Worm (Caenorhabditis elegans): Measurements from ENCODE around the gene dph-1.
A peak's percentile ranks its signal among the peaks of the same experiment; 100 is the strongest.

Gene dph-1

DNA sequence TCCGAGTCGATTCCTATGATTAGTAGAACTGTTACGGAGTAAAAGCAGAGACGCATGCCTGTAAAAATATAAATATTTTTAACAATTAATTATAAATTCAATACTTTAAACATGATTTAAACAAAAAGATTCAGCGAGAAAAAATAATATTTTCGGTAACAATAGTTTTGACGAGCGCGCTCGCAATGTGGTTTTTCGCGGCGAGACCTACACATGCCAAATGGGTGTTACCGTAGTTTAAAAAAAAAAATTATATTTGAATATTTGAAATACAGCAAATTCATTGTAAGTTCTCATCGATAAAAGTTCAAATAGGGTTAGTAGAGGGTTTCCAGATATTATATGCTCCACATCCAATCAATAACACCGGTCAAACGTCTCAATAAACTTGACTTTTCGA lies 19.8 kb downstream of the dph-1 start, which contains the start of gene gldi-5:
TSS of gene gldi-5 (minus strand) at position 58 of the 400 bp plus-strand sequence.
- no peak for TF ChIP-seq nhr-2 (tag; optimal IDR thresholded peaks at IDR 0.05)
- TF ChIP-seq nhr-12 (tag; optimal IDR thresholded peaks at IDR 0.05): no peak
- TF ChIP-seq blmp-1 (tag; optimal IDR thresholded peaks at IDR 0.05): no peak
- no peak for TF ChIP-seq elt-1 (tag; optimal IDR thresholded peaks at IDR 0.05; ENCODE audit: borderline replicate concordance, insufficient read depth)
- TF ChIP-seq lin-32 (GFP tag; optimal IDR thresholded peaks at IDR 0.05): no peak
- TF ChIP-seq sem-2 (GFP tag; optimal IDR thresholded peaks at IDR 0.05): no peak

DNA sequence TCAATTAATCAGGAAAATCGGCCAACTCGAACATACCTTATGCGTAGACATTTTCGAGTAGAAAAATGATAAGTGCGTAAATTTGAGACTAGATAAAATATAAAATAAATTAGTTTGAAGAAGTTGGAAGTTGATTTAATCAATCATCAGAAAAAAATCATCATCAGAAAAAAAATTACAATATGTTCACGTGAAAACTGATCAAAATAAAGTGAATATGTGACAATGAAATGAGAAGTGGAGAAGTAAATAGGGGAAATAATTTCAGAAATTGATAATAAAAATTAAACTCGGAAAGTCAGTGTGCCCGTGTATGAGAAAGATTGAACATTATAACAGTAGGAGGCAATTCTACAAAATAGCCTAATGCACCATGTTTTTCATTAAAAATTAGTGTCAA lies 22.8 kb downstream of the dph-1 start, which contains the start of gene F34D10.9:
TSS of gene F34D10.9 (minus strand) at position 101 of the 400 bp plus-strand sequence.
- TF ChIP-seq bed-3 (GFP tag; optimal IDR thresholded peaks at IDR 0.05): no peak
- TF ChIP-seq pha-4 (tag; optimal IDR thresholded peaks at IDR 0.05): no peak
- TF ChIP-seq unc-62 (GFP tag; optimal IDR thresholded peaks at IDR 0.05): no peak
- TF ChIP-seq mab-5 (tag; optimal IDR thresholded peaks at IDR 0.05): no peak
- TF ChIP-seq unc-120 (tag; optimal IDR thresholded peaks at IDR 0.05; ENCODE audit: poor library complexity, severe bottlenecking): no peak
- no peak for TF ChIP-seq mep-1 (tag; optimal IDR thresholded peaks at IDR 0.05)
- TF ChIP-seq drap-1 (GFP tag; optimal IDR thresholded peaks at IDR 0.05): no peak
- no peak for TF ChIP-seq nhr-237 (tag; optimal IDR thresholded peaks at IDR 0.05)
- TF ChIP-seq ceh-83 (GFP tag; optimal IDR thresholded peaks at IDR 0.05): no peak
- no peak for TF ChIP-seq ces-1 (GFP tag; optimal IDR thresholded peaks at IDR 0.05)
- TF ChIP-seq nhr-12 (tag; optimal IDR thresholded peaks at IDR 0.05): no peak
- no peak for TF ChIP-seq nhr-2 (tag; optimal IDR thresholded peaks at IDR 0.05)
- no peak for TF ChIP-seq snpc-4 (tag; optimal IDR thresholded peaks at IDR 0.05)
- TF ChIP-seq lin-32 (GFP tag; optimal IDR thresholded peaks at IDR 0.05): no peak
- no peak for TF ChIP-seq hlh-1 (tag; optimal IDR thresholded peaks at IDR 0.05)
- no peak for TF ChIP-seq zip-8 (tag; optimal IDR thresholded peaks at IDR 0.05)

DNA sequence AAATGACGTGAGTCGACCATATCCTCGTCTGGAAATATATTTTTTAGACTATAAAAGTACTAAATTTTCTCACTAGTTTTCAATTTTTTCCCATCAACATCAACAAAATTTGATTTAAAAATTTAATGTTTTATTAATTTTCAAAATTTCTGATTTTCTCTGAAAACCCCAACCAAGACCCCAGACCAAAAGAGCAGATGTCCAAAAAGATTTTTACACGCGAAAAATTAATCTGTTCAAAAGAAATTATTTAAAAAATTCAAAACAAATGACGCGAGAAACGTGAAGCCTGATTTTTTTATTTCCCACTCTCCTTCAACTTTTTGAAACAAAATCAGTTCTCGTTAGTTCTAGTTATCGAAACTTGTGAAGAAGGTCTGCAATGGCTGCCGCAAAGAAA lies 23.8 kb downstream of the dph-1 start, which contains the start of gene F34D10.8:
TSS of gene F34D10.8 (plus strand) at position 301 of the 400 bp plus-strand sequence.
- no peak for TF ChIP-seq sem-2 (GFP tag; optimal IDR thresholded peaks at IDR 0.05)
- TF ChIP-seq pha-4 (tag; optimal IDR thresholded peaks at IDR 0.05): no peak
- TF ChIP-seq lin-32 (GFP tag; optimal IDR thresholded peaks at IDR 0.05): no peak
- no peak for TF ChIP-seq lsy-2 (tag; optimal IDR thresholded peaks at IDR 0.05)
- TF ChIP-seq tbx-8 (GFP tag; optimal IDR thresholded peaks at IDR 0.05): no peak
- no peak for TF ChIP-seq unc-62 (GFP tag; optimal IDR thresholded peaks at IDR 0.05)
- TF ChIP-seq drap-1 (GFP tag; optimal IDR thresholded peaks at IDR 0.05): no peak
- no peak for TF ChIP-seq bed-3 (GFP tag; optimal IDR thresholded peaks at IDR 0.05)
- TF ChIP-seq zip-8 (tag; optimal IDR thresholded peaks at IDR 0.05): no peak
- no peak for TF ChIP-seq ceh-39 (tag; optimal IDR thresholded peaks at IDR 0.05)
- TF ChIP-seq ceh-83 (GFP tag; optimal IDR thresholded peaks at IDR 0.05): no peak
- no peak for TF ChIP-seq hlh-1 (tag; optimal IDR thresholded peaks at IDR 0.05)
- TF ChIP-seq flh-1 (GFP tag; optimal IDR thresholded peaks at IDR 0.05): no peak
- TF ChIP-seq nhr-76 (tag; optimal IDR thresholded peaks at IDR 0.05): no peak
- TF ChIP-seq M03D4.4 (tag; optimal IDR thresholded peaks at IDR 0.05): no peak
- TF ChIP-seq blmp-1 (tag; optimal IDR thresholded peaks at IDR 0.05): no peak
- TF ChIP-seq unc-39 (tag; optimal IDR thresholded peaks at IDR 0.05): no peak
- TF ChIP-seq ceh-43 (GFP tag; optimal IDR thresholded peaks at IDR 0.05): no peak
- TF ChIP-seq elt-3 (tag; optimal IDR thresholded peaks at IDR 0.05): no peak
- TF ChIP-seq mep-1 (tag; optimal IDR thresholded peaks at IDR 0.05): no peak

DNA sequence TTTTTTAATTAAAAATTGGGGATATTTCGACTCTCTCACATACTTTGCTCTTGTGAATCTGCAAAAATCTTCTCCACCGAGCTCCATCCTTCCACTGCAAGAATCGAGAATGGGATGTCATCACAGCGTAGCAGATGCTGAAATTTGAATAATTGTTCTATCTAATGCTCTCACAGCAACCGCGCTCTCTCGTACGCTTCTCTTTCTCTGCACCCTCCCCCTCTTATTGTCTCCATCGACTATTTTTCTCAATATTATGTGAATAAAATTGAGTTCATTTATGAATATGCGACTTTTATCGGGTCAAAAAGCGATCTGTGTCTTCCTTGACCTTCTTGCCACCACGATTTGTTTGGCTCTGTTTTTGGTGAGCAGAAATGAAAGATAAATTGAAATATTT lies 27.3 kb downstream of the dph-1 start, which contains the start of gene F34D10.3:
TSS of gene F34D10.3 (plus strand) at position 249 of the 400 bp plus-strand sequence.
- TF ChIP-seq mep-1 (tag; optimal IDR thresholded peaks at IDR 0.05) (peak; percentile 8), lsy-2 (tag; optimal IDR thresholded peaks at IDR 0.05) (peak; percentile 14), sem-2 (GFP tag; optimal IDR thresholded peaks at IDR 0.05) (no peak), ces-1 (GFP tag; optimal IDR thresholded peaks at IDR 0.05) (peak; percentile 53)

DNA sequence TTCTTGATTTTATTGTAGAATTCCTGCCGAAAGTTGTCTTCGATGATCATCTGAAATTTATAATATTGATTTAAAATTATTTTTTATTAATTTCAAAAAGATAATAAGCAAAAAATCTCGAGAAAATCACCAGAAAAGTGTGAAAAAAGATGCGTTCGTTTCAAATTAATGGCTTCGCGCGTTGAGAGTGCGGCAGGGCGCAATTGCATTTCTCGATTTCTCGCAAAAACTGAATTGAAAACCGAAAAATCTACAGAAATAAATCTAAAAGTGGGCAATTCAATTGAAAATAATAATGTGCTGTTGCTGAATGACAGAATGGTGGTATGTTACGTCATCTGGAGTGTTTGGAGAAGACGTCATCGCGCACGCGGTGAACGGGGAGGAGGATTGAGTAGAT lies 28.3 kb downstream of the dph-1 start, which contains the start of gene evl-18:
TSS of gene evl-18 (minus strand) at position 50 of the 400 bp plus-strand sequence.
- no peak for TF ChIP-seq ztf-11 (tag; optimal IDR thresholded peaks at IDR 0.05)
- TF ChIP-seq zip-8 (tag; optimal IDR thresholded peaks at IDR 0.05): peak; percentile 65
- TF ChIP-seq bed-3 (GFP tag; optimal IDR thresholded peaks at IDR 0.05): no peak
- no peak for TF ChIP-seq nhr-237 (tag; optimal IDR thresholded peaks at IDR 0.05)
- peak; percentile 2 for TF ChIP-seq tbx-8 (GFP tag; optimal IDR thresholded peaks at IDR 0.05)
- no peak for TF ChIP-seq lsy-2 (tag; optimal IDR thresholded peaks at IDR 0.05)
- no peak for TF ChIP-seq lin-32 (GFP tag; optimal IDR thresholded peaks at IDR 0.05)
- TF ChIP-seq blmp-1 (tag; optimal IDR thresholded peaks at IDR 0.05): no peak
- TF ChIP-seq flh-1 (GFP tag; optimal IDR thresholded peaks at IDR 0.05): no peak
- peak; percentile 25 for TF ChIP-seq pha-4 (tag; optimal IDR thresholded peaks at IDR 0.05)
- TF ChIP-seq nhr-28 (tag; optimal IDR thresholded peaks at IDR 0.05): no peak
- no peak for TF ChIP-seq mls-2 (tag; optimal IDR thresholded peaks at IDR 0.05)
- TF ChIP-seq unc-120 (tag; optimal IDR thresholded peaks at IDR 0.05; ENCODE audit: poor library complexity, severe bottlenecking): no peak
- TF ChIP-seq ham-2 (GFP tag; optimal IDR thresholded peaks at IDR 0.05): no peak
- no peak for TF ChIP-seq lin-13 (tag; optimal IDR thresholded peaks at IDR 0.05)
- no peak for TF ChIP-seq M03D4.4 (tag; optimal IDR thresholded peaks at IDR 0.05)
- no peak for TF ChIP-seq unc-39 (tag; optimal IDR thresholded peaks at IDR 0.05)
- TF ChIP-seq elt-3 (tag; optimal IDR thresholded peaks at IDR 0.05): no peak
- TF ChIP-seq ces-1 (GFP tag; optimal IDR thresholded peaks at IDR 0.05): no peak
- peak; percentile 22 for TF ChIP-seq nhr-2 (tag; optimal IDR thresholded peaks at IDR 0.05)
- TF ChIP-seq mep-1 (tag; optimal IDR thresholded peaks at IDR 0.05): no peak
- TF ChIP-seq snpc-4 (tag; optimal IDR thresholded peaks at IDR 0.05): no peak
- TF ChIP-seq hlh-1 (tag; optimal IDR thresholded peaks at IDR 0.05): no peak
- TF ChIP-seq unc-62 (GFP tag; optimal IDR thresholded peaks at IDR 0.05): no peak
- no peak for TF ChIP-seq sptf-1 (tag; optimal IDR thresholded peaks at IDR 0.05)
- TF ChIP-seq ceh-43 (GFP tag; optimal IDR thresholded peaks at IDR 0.05): no peak
- TF ChIP-seq nhr-76 (tag; optimal IDR thresholded peaks at IDR 0.05): no peak
